Worm (Caenorhabditis elegans) whole organism, midembryonic: ENCODE data around the gene B0334.10.

ENCODE experiments used
- T22C8.4 ChIP-seq: fragments of 200-800 bp; sonication (Bioruptor generic); IDR thresholded peaks from 2 replicates; pipeline ENCODE4 v1.3.6; 2022; ENCODE audit warnings: missing genetic modification characterization, missing compliant biosample characterization
- cog-1 ChIP-seq: sonication (generic microtip); optimal IDR thresholded peaks from 2 replicates; lab custom pipeline; 2016; ENCODE audit warnings: missing genetic modification characterization, missing compliant biosample characterization
- klf-2 ChIP-seq: fragments of 200-800 bp; sonication (Bioruptor generic); conservative IDR thresholded peaks from 2 replicates; pipeline ENCODE4 v1.3.6; 2022; ENCODE audit warnings: missing genetic modification reagents, missing genetic modification characterization, missing compliant biosample characterization

ce11 chrII:11555634-11556033, 37.4 kb downstream of the B0334.10 start, which contains the start of gene F54D5.24:
- TF ChIP-seq cog-1 (tag; lab: Kevin White, UChicago) (no peak), T22C8.4 (GFP tag; lab: Robert Waterston, UW) (no peak), klf-2 (GFP tag; lab: Robert Waterston, UW) (no peak)
